Worm (Caenorhabditis elegans) whole organism, L4 larva: ENCODE data around the gene F22F1.2.

Experiments
- Y105C5A.15 ChIP-seq: fragments of 200-800 bp; sonication (Bioruptor generic); IDR thresholded peaks from 2 replicates; pipeline ENCODE4 v1.3.6; 2022; ENCODE audit warnings: missing genetic modification characterization, missing compliant biosample characterization
- aha-1 ChIP-seq: fragments of 150-350 bp; peaks from one replicate; lab custom pipeline; 2014; ENCODE audit warnings: missing biosample characterization, missing genetic modification characterization
- fkh-10 ChIP-seq: fragments of 150-350 bp; optimal IDR thresholded peaks from 2 replicates; lab custom pipeline; 2014; ENCODE audit warnings: missing biosample characterization, missing genetic modification reagents, missing genetic modification characterization
- nhr-237 ChIP-seq: sonication (generic microtip); optimal IDR thresholded peaks from 2 replicates; lab custom pipeline; 2017; ENCODE audit warnings: missing biosample characterization, missing genetic modification characterization
- unc-130 ChIP-seq: sonication (generic microtip); optimal IDR thresholded peaks from 2 replicates; lab custom pipeline; 2016; ENCODE audit warnings: missing genetic modification reagents, missing genetic modification characterization, missing compliant biosample characterization
- zfp-2 ChIP-seq: sonication (generic microtip); optimal IDR thresholded peaks from 2 replicates; lab custom pipeline; 2016; ENCODE audit warnings: mild to moderate bottlenecking, missing genetic modification characterization, missing compliant biosample characterization

- TF ChIP-seq unc-130 (GFP tag; lab: Kevin White, UChicago) (no peak), aha-1 (tag; lab: Kevin White, UChicago) (no peak), Y105C5A.15 (no peak), fkh-10 (no peak), nhr-237 (tag; lab: Kevin White, UChicago) (no peak), zfp-2 (no peak)
Measured at ce11 chrX:8160016-8160415, 9.5 kb upstream of the F22F1.2 start.
